Worm (Caenorhabditis elegans) whole organism, L4 larva: ENCODE results near the gene Y59E9AL.36.
"Not testable (repeated sequence)": the region's sequence is repeated elsewhere in the genome, so short reads cannot be mapped to it uniquely, and the experiment has no call there.

Source experiments
- F49E8.2 ChIP-seq: sonication (generic microtip); optimal IDR thresholded peaks from 2 replicates; lab custom pipeline; 2016; ENCODE audit warnings: missing compliant biosample characterization, mild to moderate bottlenecking, missing genetic modification characterization, borderline replicate concordance
- T26A8.4 ChIP-seq: fragments of 200-800 bp; sonication (Bioruptor generic); IDR thresholded peaks from 2 replicates; pipeline ENCODE4 v1.3.6; 2022; ENCODE audit warnings: missing genetic modification characterization, missing compliant biosample characterization
- Y48G9A.11 ChIP-seq: fragments of 200-800 bp; sonication (Bioruptor generic); IDR thresholded peaks from 2 replicates; pipeline ENCODE4 v1.3.6; 2022; ENCODE audit warnings: missing genetic modification reagents, missing genetic modification characterization, missing compliant biosample characterization
- Y75B8A.6 ChIP-seq: fragments of 200-800 bp; sonication (Bioruptor generic); IDR thresholded peaks from 2 replicates; pipeline ENCODE4 v1.3.6; 2022; ENCODE audit warnings: missing genetic modification reagents, missing genetic modification characterization, missing compliant biosample characterization
- ama-1 ChIP-seq: fragments of 150-350 bp; optimal IDR thresholded peaks from 2 replicates; lab custom pipeline; 2014; ENCODE audit warnings: inconsistent platforms, mixed read lengths
- attf-4 ChIP-seq: sonication (generic microtip); optimal IDR thresholded peaks from 3 replicates; lab custom pipeline; 2017; ENCODE audit warnings: missing biosample characterization, missing genetic modification characterization
- ceh-32 ChIP-seq: sonication (generic microtip); optimal IDR thresholded peaks from 2 replicates; lab custom pipeline; 2016; ENCODE audit warnings: mild to moderate bottlenecking, missing genetic modification characterization, missing compliant biosample characterization; ENCODE audit not compliant: poor library complexity
- ceh-82 ChIP-seq: sonication (generic microtip); optimal IDR thresholded peaks from 2 replicates; lab custom pipeline; 2017; ENCODE audit warnings: missing biosample characterization, missing genetic modification characterization
- ces-1 ChIP-seq: fragments of 150-350 bp; sonication (generic microtip); optimal IDR thresholded peaks from 4 replicates; lab custom pipeline; 2014; ENCODE audit warnings: missing biosample characterization, missing genetic modification reagents, missing genetic modification characterization
- daf-12 ChIP-seq: fragments of 150-350 bp; optimal IDR thresholded peaks from 2 replicates; lab custom pipeline; 2014; ENCODE audit warnings: missing biosample characterization, missing genetic modification reagents, missing genetic modification characterization
- dmd-9 ChIP-seq: fragments of 200-800 bp; sonication (Bioruptor generic); IDR thresholded peaks from 2 replicates; pipeline ENCODE4 v1.3.6; 2022; ENCODE audit warnings: missing genetic modification reagents, missing genetic modification characterization, missing compliant biosample characterization
- dve-1 ChIP-seq: sonication (generic microtip); optimal IDR thresholded peaks from 2 replicates; lab custom pipeline; 2017; ENCODE audit warnings: antibody characterized with exemption, mild to moderate bottlenecking, missing genetic modification characterization, missing compliant biosample characterization; ENCODE audit not compliant: insufficient read depth
- egl-27 ChIP-seq: sonication (generic microtip); optimal IDR thresholded peaks from 3 replicates; lab custom pipeline; 2017; ENCODE audit warnings: missing biosample characterization, missing genetic modification reagents, missing genetic modification characterization
- hif-1 ChIP-seq, 2 experiments: sonication (generic microtip); optimal IDR thresholded peaks; 2 replicates each; lab custom pipeline; 2016 to 2017; ENCODE audit warnings: missing compliant biosample characterization in 2 of 2, missing genetic modification characterization in 2 of 2, missing genetic modification reagents in 2 of 2, missing genotype in 2 of 2, mild to moderate bottlenecking in 1 of 2
- hlh-11 ChIP-seq: fragments of 200-800 bp; sonication (Bioruptor generic); optimal IDR thresholded peaks from 2 replicates; lab custom pipeline; 2018; ENCODE audit warnings: mild to moderate bottlenecking, missing genetic modification characterization, missing compliant biosample characterization
- hlh-30 ChIP-seq: sonication (generic microtip); optimal IDR thresholded peaks from 2 replicates; lab custom pipeline; 2017; ENCODE audit warnings: antibody characterized with exemption, mild to moderate bottlenecking, missing genetic modification characterization, missing compliant biosample characterization; ENCODE audit not compliant: insufficient read depth
- lin-15B ChIP-seq: fragments of 150-350 bp; sonication (generic microtip); optimal IDR thresholded peaks from 3 replicates; lab custom pipeline; 2014; ENCODE audit warnings: missing biosample characterization, missing genetic modification characterization
- lsy-2 ChIP-seq, 2 experiments: fragments of 150-350 bp in 1 of 2; sonication (generic microtip) in 1 of 2; optimal IDR thresholded peaks; 2 replicates each; lab custom pipeline; 2014 to 2017; ENCODE audit warnings: missing biosample characterization in 2 of 2, missing genetic modification characterization in 2 of 2
- mdt-29 ChIP-seq: fragments of 200-800 bp; sonication (Bioruptor generic); IDR thresholded peaks from 2 replicates; pipeline ENCODE4 v1.3.6; 2022; ENCODE audit warnings: missing genetic modification reagents, missing genetic modification characterization, missing compliant biosample characterization
- mes-2 ChIP-seq: sonication (generic microtip); optimal IDR thresholded peaks from 2 replicates; lab custom pipeline; 2016; ENCODE audit warnings: missing genotype, mild to moderate bottlenecking, missing genetic modification characterization, missing compliant biosample characterization; ENCODE audit not compliant: poor library complexity, severe bottlenecking
- nhr-237 ChIP-seq: sonication (generic microtip); optimal IDR thresholded peaks from 2 replicates; lab custom pipeline; 2017; ENCODE audit warnings: missing biosample characterization, missing genetic modification characterization
- nhr-25 ChIP-seq: sonication (generic microtip); optimal IDR thresholded peaks from 2 replicates; lab custom pipeline; 2017; ENCODE audit warnings: missing genetic modification characterization, mild to moderate bottlenecking, missing compliant biosample characterization, antibody characterized with exemption, moderate library complexity, borderline replicate concordance; ENCODE audit not compliant: insufficient read depth
- nhr-28 ChIP-seq: fragments of 150-350 bp; optimal IDR thresholded peaks from 2 replicates; lab custom pipeline; 2014; ENCODE audit warnings: missing biosample characterization, missing genetic modification characterization
- nhr-6 ChIP-seq: fragments of 150-350 bp; optimal IDR thresholded peaks from 2 replicates; lab custom pipeline; 2014; ENCODE audit warnings: missing biosample characterization, missing genetic modification characterization
- pha-4 ChIP-seq, 2 experiments: fragments of 150-350 bp in 1 of 2; fragments of 200-800 bp in 1 of 2; sonication (Bioruptor generic) in 1 of 2; IDR thresholded peaks in 1 of 2; optimal IDR thresholded peaks in 1 of 2; 2 replicates each; pipeline versions ENCODE4 v1.3.6 to Lab custom; 2014 to 2022; ENCODE audit warnings: missing genetic modification characterization in 2 of 2, missing genetic modification reagents in 2 of 2, missing biosample characterization in 1 of 2, missing compliant biosample characterization in 1 of 2
- pqm-1 ChIP-seq: sonication (generic microtip); optimal IDR thresholded peaks from 2 replicates; lab custom pipeline; 2017; ENCODE audit warnings: missing biosample characterization, missing genetic modification characterization
- rbr-2 ChIP-seq: sonication (generic microtip); optimal IDR thresholded peaks from 2 replicates; lab custom pipeline; 2016; ENCODE audit warnings: missing genotype, missing genetic modification characterization, missing compliant biosample characterization
- skn-1 ChIP-seq: fragments of 150-350 bp; optimal IDR thresholded peaks from 2 replicates; lab custom pipeline; 2014; ENCODE audit warnings: missing biosample characterization, missing genetic modification characterization
- snpc-1.2 ChIP-seq: fragments of 200-800 bp; sonication (Bioruptor generic); IDR thresholded peaks from 2 replicates; pipeline ENCODE4 v1.3.6; 2022; ENCODE audit warnings: missing genetic modification reagents, missing genetic modification characterization, missing compliant biosample characterization
- tra-1 ChIP-seq: fragments of 200-800 bp; sonication (Bioruptor generic); IDR thresholded peaks from 2 replicates; pipeline ENCODE4 v1.3.6; 2022; ENCODE audit warnings: missing genetic modification reagents, missing genetic modification characterization, missing compliant biosample characterization
- unc-130 ChIP-seq: sonication (generic microtip); optimal IDR thresholded peaks from 2 replicates; lab custom pipeline; 2016; ENCODE audit warnings: missing genetic modification reagents, missing genetic modification characterization, missing compliant biosample characterization
- unc-62 ChIP-seq, 3 experiments: fragments of 150-350 bp in 1 of 3; sonication (generic microtip); optimal IDR thresholded peaks in 2 of 3; peaks in 1 of 3; 1 replicate in 1 of 3; 2 replicates in 2 of 3; lab custom pipeline; 2014 to 2017; ENCODE audit warnings: missing biosample characterization in 3 of 3, missing genetic modification characterization in 3 of 3, missing genetic modification reagents in 3 of 3, missing genotype in 1 of 3
- zfp-3 ChIP-seq: fragments of 200-800 bp; sonication (Bioruptor generic); conservative IDR thresholded peaks from 2 replicates; pipeline ENCODE4 v1.3.6; 2022; ENCODE audit warnings: missing genetic modification reagents, missing genetic modification characterization, missing compliant biosample characterization
- zip-11 ChIP-seq: fragments of 200-800 bp; sonication (Bioruptor generic); IDR thresholded peaks from 2 replicates; pipeline ENCODE4 v1.3.6; 2022; ENCODE audit warnings: missing genetic modification characterization, missing compliant biosample characterization
- ztf-11 ChIP-seq: fragments of 150-350 bp; optimal IDR thresholded peaks from 2 replicates; lab custom pipeline; 2014; ENCODE audit warnings: missing biosample characterization, missing genetic modification characterization

Y59E9AL.36 gene

ce11 chrIV:5209390-5209789 lies at the start of gene Y59E9AL.36, which contains the start of gene nbet-1 (continued):
- TF ChIP-seq nhr-237 (tag; lab: Kevin White, UChicago) = no peak
- no peak for TF ChIP-seq skn-1
- no peak for TF ChIP-seq mdt-29
- no peak for TF ChIP-seq ceh-82 (tag; lab: Kevin White, UChicago)
- peak; percentile 89 for TF ChIP-seq snpc-1.2 (GFP tag; lab: Robert Waterston, UW)
- peak in 1 of 2 experiments; percentile 29 for TF ChIP-seq hif-1 (tag; optimal IDR thresholded peaks at IDR 0.05; lab: Kevin White, UChicago)
- TF ChIP-seq hlh-11 = no peak
- TF ChIP-seq zfp-3 (GFP tag; lab: Robert Waterston, UW) = no peak
- TF ChIP-seq T26A8.4 (GFP tag; lab: Robert Waterston, UW) = peak; percentile 61; the same call in 1 of the 2 replicates
- TF ChIP-seq unc-130 = no peak
- TF ChIP-seq ama-1 (lab: Kevin White, UChicago) = peak; percentile 16
- TF ChIP-seq dve-1 = no peak
- no peak for TF ChIP-seq Y48G9A.11 (GFP tag; lab: Robert Waterston, UW)
- TF ChIP-seq lin-15B (tag; lab: Kevin White, UChicago) = peak; percentile 84
- TF ChIP-seq pqm-1 (tag; lab: Kevin White, UChicago) = peak; percentile 5
- TF ChIP-seq nhr-28 (tag; lab: Kevin White, UChicago) = peak; percentile 59
- TF ChIP-seq Y75B8A.6 (GFP tag; lab: Robert Waterston, UW) = no peak
- no peak for TF ChIP-seq daf-12 (tag; lab: Kevin White, UChicago)
- TF ChIP-seq nhr-25 = peak; percentile 27
- peak; percentile 66 for TF ChIP-seq hlh-30 (tag; lab: Kevin White, UChicago)
- TF ChIP-seq rbr-2 (tag; lab: Kevin White, UChicago) = peak; percentile 69
- TF ChIP-seq lsy-2 (tag; optimal IDR thresholded peaks at IDR 0.05; lab: Kevin White, UChicago) = peak; percentile 25 to 81
- no peak for TF ChIP-seq tra-1 (GFP tag; lab: Robert Waterston, UW)
- no peak for TF ChIP-seq egl-27 (tag; lab: Kevin White, UChicago)
- TF ChIP-seq F49E8.2 (tag; lab: Kevin White, UChicago) = no peak
- peak; percentile 72 for TF ChIP-seq nhr-6 (tag; lab: Kevin White, UChicago)
- peak; percentile 15 for TF ChIP-seq ces-1 (GFP tag; lab: Kevin White, UChicago)
- TF ChIP-seq pha-4 (GFP tag; IDR thresholded peaks at IDR 0.05; lab: Robert Waterston, UW) = peak; percentile 27; the same call in 1 of the 2 replicates
- TF ChIP-seq pha-4 (tag; optimal IDR thresholded peaks at IDR 0.05; lab: Kevin White, UChicago) = peak; percentile 7
- peak; percentile 86 for TF ChIP-seq mes-2 (tag; lab: Kevin White, UChicago)

DNA sequence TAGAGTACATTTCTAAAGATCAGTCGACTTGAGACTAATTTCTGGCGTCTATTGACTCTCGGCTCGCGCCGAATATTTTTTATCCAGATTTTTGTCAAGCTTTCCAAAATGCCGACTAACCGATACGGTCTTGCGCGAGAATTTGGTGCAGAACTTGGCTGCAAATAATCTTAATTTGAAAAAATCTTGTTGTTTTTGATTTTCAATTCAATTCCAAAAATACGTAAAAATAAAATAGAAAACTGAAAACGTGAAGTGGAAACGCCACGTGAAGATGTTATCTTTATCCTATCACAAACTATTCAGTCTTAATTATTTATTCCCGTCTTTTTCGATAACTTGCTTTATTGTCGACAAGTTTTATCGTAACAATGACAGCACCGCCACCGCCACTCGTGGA lies 49.1 kb upstream of the Y59E9AL.36 start, which contains the start of gene ttbk-2.1:
ttbk-2.1 (plus strand) TSS at position 301 of the 400 bp plus-strand sequence.
- TF ChIP-seq ceh-32 (tag; lab: Kevin White, UChicago); zip-11 (GFP tag; lab: Robert Waterston, UW); attf-4 (tag; lab: Kevin White, UChicago): not testable (repeated sequence)

DNA sequence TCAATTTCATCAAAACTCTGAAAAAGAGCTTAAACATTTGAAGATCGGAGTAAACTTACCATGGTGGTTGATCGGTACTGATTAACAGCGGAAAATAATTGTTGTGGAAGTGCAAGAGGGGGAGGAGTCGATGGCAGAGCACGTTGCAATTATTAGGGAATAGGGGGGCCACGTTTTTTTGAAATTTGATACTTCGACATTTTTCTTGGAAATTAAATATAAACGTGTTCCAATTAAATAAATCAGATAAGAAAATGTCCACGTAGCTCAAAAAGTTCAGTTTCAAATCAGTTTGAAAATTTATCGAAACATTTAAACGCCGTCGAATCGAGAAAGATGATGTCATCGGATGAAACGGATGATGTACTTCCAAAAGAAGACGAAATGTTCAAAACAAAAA lies 47.5 kb upstream of the Y59E9AL.36 start, which contains the start of gene F36H12.9:
F36H12.9 (plus strand) TSS at position 301 of the 400 bp plus-strand sequence.
- TF ChIP-seq unc-62 (GFP tag; optimal IDR thresholded peaks at IDR 0.05 in 1 of 2; lab: Kevin White, UChicago); unc-62 (tag; optimal IDR thresholded peaks at IDR 0.05; lab: Kevin White, UChicago); dmd-9 (GFP tag; lab: Robert Waterston, UW); ztf-11 (tag; lab: Kevin White, UChicago): not testable (repeated sequence)
